Worm (Caenorhabditis elegans) whole organism, L3 larva: ENCODE data around the gene C48B4.13.

ENCODE experiments used
- R02D3.7 ChIP-seq: fragments of 150-350 bp; optimal IDR thresholded peaks from 2 replicates; lab custom pipeline; 2014; ENCODE audit warnings: missing biosample characterization, missing genetic modification characterization
- ZK546.5 ChIP-seq: sonication (generic microtip); optimal IDR thresholded peaks from 2 replicates; lab custom pipeline; 2017; ENCODE audit warnings: missing biosample characterization, missing genetic modification characterization
- ama-1 ChIP-seq: fragments of 150-350 bp; optimal IDR thresholded peaks from 2 replicates; lab custom pipeline; 2018
- elt-1 ChIP-seq: fragments of 150-350 bp; optimal IDR thresholded peaks from 2 replicates; lab custom pipeline; 2014; ENCODE audit warnings: missing biosample characterization, missing genetic modification characterization
- eor-1 ChIP-seq, 2 experiments: fragments of 150-350 bp; optimal IDR thresholded peaks; 2 replicates each; lab custom pipeline; 2014 to 2018; ENCODE audit warnings: missing biosample characterization in 2 of 2, missing genetic modification characterization in 2 of 2
- fos-1 ChIP-seq: fragments of 150-350 bp; optimal IDR thresholded peaks from 2 replicates; lab custom pipeline; 2014; ENCODE audit warnings: missing biosample characterization, missing genetic modification characterization
- hmg-11 ChIP-seq: sonication (generic microtip); optimal IDR thresholded peaks from 2 replicates; lab custom pipeline; 2016; ENCODE audit warnings: missing genetic modification characterization, missing compliant biosample characterization
- lin-39 ChIP-seq: fragments of 150-350 bp; optimal IDR thresholded peaks from 2 replicates; lab custom pipeline; 2018; ENCODE audit warnings: missing biosample characterization, missing genetic modification reagents, missing genetic modification characterization
- nhr-237 ChIP-seq: fragments of 150-350 bp; optimal IDR thresholded peaks from 2 replicates; lab custom pipeline; 2014; ENCODE audit warnings: missing biosample characterization, missing genetic modification characterization
- nhr-25 ChIP-seq: sonication (generic microtip); optimal IDR thresholded peaks from 2 replicates; lab custom pipeline; 2017; ENCODE audit warnings: missing biosample characterization, missing genetic modification characterization
- pha-4 ChIP-seq: fragments of 150-350 bp; optimal IDR thresholded peaks from 2 replicates; lab custom pipeline; 2014; ENCODE audit warnings: missing biosample characterization, missing genetic modification reagents, missing genetic modification characterization
- unc-62 ChIP-seq: fragments of 150-350 bp; sonication (generic microtip); optimal IDR thresholded peaks from 4 replicates; lab custom pipeline; 2014; ENCODE audit warnings: missing biosample characterization, missing genetic modification reagents, missing genetic modification characterization

- TF ChIP-seq elt-1 (tag; lab: Kevin White, UChicago) (no peak), unc-62 (no peak), hmg-11 (tag; lab: Kevin White, UChicago) (no peak), nhr-237 (tag; lab: Kevin White, UChicago) (no peak), nhr-25 (tag; lab: Kevin White, UChicago) (no peak), R02D3.7 (tag; lab: Kevin White, UChicago) (no peak), pha-4 (tag; lab: Kevin White, UChicago) (no peak), fos-1 (tag; lab: Kevin White, UChicago) (no peak), lin-39 (tag; lab: Kevin White, UChicago) (no peak), ama-1 (lab: Kevin White, UChicago) (no peak), eor-1 (tag; optimal IDR thresholded peaks at IDR 0.05; lab: Kevin White, UChicago) (no peak), ZK546.5 (tag; lab: Kevin White, UChicago) (no peak)
Observed at ce11 chrIII:9592118-9592517, 23.6 kb downstream of the C48B4.13 start, which contains the start of gene acox-1.5.
